Worm (Caenorhabditis elegans) whole organism, young adult: ENCODE measurements around the gene F42A10.5.

ENCODE experiments used
- D2030.7 ChIP-seq: fragments of 200-800 bp; sonication (Bioruptor generic); IDR thresholded peaks from 2 replicates; pipeline ENCODE4 v1.3.6; 2022; ENCODE audit warnings: missing genetic modification reagents, missing genetic modification characterization, missing compliant biosample characterization
- F23B12.7 ChIP-seq: sonication (generic microtip); optimal IDR thresholded peaks from 2 replicates; lab custom pipeline; 2017; ENCODE audit warnings: missing genetic modification characterization, mild to moderate bottlenecking, missing compliant biosample characterization, antibody characterized with exemption, moderate library complexity; ENCODE audit not compliant: insufficient read depth
- F39B2.1 ChIP-seq: fragments of 200-800 bp; sonication (Bioruptor generic); IDR thresholded peaks from 2 replicates; pipeline ENCODE4 v1.3.6; 2022; ENCODE audit warnings: missing genetic modification reagents, missing genetic modification characterization, missing compliant biosample characterization
- K12H6.12 ChIP-seq: fragments of 200-800 bp; sonication (Bioruptor generic); optimal IDR thresholded peaks from 2 replicates; lab custom pipeline; 2018; ENCODE audit warnings: mild to moderate bottlenecking, missing genetic modification characterization, missing compliant biosample characterization
- T07F8.4 ChIP-seq: sonication (generic microtip); optimal IDR thresholded peaks from 2 replicates; lab custom pipeline; 2016; ENCODE audit warnings: mild to moderate bottlenecking, missing genetic modification characterization, moderate library complexity, missing compliant biosample characterization
- ZK185.1 ChIP-seq: sonication (generic microtip); optimal IDR thresholded peaks from 2 replicates; lab custom pipeline; 2016; ENCODE audit warnings: mild to moderate bottlenecking, missing genetic modification characterization, missing compliant biosample characterization; ENCODE audit not compliant: poor library complexity, severe bottlenecking
- aptf-2 ChIP-seq: fragments of 200-800 bp; sonication (Bioruptor generic); conservative IDR thresholded peaks from 2 replicates; pipeline ENCODE4 v1.3.6; 2022; ENCODE audit warnings: missing genetic modification reagents, missing genetic modification characterization, missing compliant biosample characterization
- attf-5 ChIP-seq: fragments of 200-800 bp; sonication (Bioruptor generic); optimal IDR thresholded peaks from 2 replicates; lab custom pipeline; 2018; ENCODE audit warnings: mild to moderate bottlenecking, missing genetic modification characterization, missing compliant biosample characterization
- attf-6 ChIP-seq: fragments of 200-800 bp; sonication (Bioruptor generic); IDR thresholded peaks from 2 replicates; pipeline ENCODE4 v1.3.6; 2022; ENCODE audit warnings: missing genetic modification reagents, missing genetic modification characterization, missing compliant biosample characterization
- ccch-3 ChIP-seq: fragments of 200-800 bp; sonication (Bioruptor generic); optimal IDR thresholded peaks from 2 replicates; lab custom pipeline; 2018; ENCODE audit warnings: mild to moderate bottlenecking, missing genetic modification characterization, missing compliant biosample characterization
- cebp-2 ChIP-seq: fragments of 200-800 bp; sonication (Bioruptor generic); IDR thresholded peaks from 2 replicates; pipeline ENCODE4 v1.3.6; 2022; ENCODE audit warnings: missing genetic modification characterization, missing compliant biosample characterization
- dox-1 ChIP-seq: fragments of 200-800 bp; sonication (Bioruptor generic); IDR thresholded peaks from 2 replicates; pipeline ENCODE4 v1.3.6; 2022; ENCODE audit warnings: missing genetic modification reagents, missing genetic modification characterization, missing compliant biosample characterization
- dpff-1 ChIP-seq: sonication (generic microtip); optimal IDR thresholded peaks from 2 replicates; lab custom pipeline; 2017; ENCODE audit warnings: mild to moderate bottlenecking, missing genetic modification characterization, missing compliant biosample characterization
- him-1 ChIP-seq: sonication (generic microtip); optimal IDR thresholded peaks from 2 replicates; lab custom pipeline; 2016; ENCODE audit warnings: missing genotype, missing genetic modification reagents, missing genetic modification characterization, missing compliant biosample characterization
- hmg-1.2 ChIP-seq: fragments of 200-800 bp; sonication (Bioruptor generic); IDR thresholded peaks from 2 replicates; pipeline ENCODE4 v1.3.6; 2022; ENCODE audit warnings: missing genetic modification reagents, missing genetic modification characterization, missing compliant biosample characterization
- lag-1 ChIP-seq: fragments of 200-800 bp; sonication (Bioruptor generic); IDR thresholded peaks from 2 replicates; pipeline ENCODE4 v1.3.6; 2022; ENCODE audit warnings: missing genetic modification reagents, missing genetic modification characterization, missing compliant biosample characterization
- let-526 ChIP-seq: fragments of 200-800 bp; sonication (Bioruptor generic); IDR thresholded peaks from 2 replicates; pipeline ENCODE4 v1.3.6; 2022; ENCODE audit warnings: missing genetic modification reagents, missing genetic modification characterization, missing compliant biosample characterization
- let-607 ChIP-seq, 2 experiments: fragments of 200-800 bp in 1 of 2; sonication (Bioruptor generic) in 1 of 2; sonication (generic microtip) in 1 of 2; optimal IDR thresholded peaks; 2 replicates each; lab custom pipeline; 2016 to 2018; ENCODE audit warnings: mild to moderate bottlenecking in 2 of 2, missing compliant biosample characterization in 2 of 2, missing genetic modification characterization in 2 of 2, moderate library complexity in 2 of 2, missing genotype in 1 of 2
- lin-35 ChIP-seq, 3 experiments: fragments of 150-350 bp in 2 of 3; sonication (generic microtip) in 1 of 3; optimal IDR thresholded peaks; 2 replicates each; lab custom pipeline; 2014 to 2018; ENCODE audit warnings: missing biosample characterization in 3 of 3, missing genetic modification characterization in 3 of 3, missing genetic modification reagents in 3 of 3
- lin-40 ChIP-seq: sonication (generic microtip); optimal IDR thresholded peaks from 2 replicates; lab custom pipeline; 2016; ENCODE audit warnings: missing genetic modification characterization, mild to moderate bottlenecking, missing compliant biosample characterization, missing genotype, missing genetic modification reagents
- lin-54 ChIP-seq: fragments of 200-800 bp; sonication (Bioruptor generic); optimal IDR thresholded peaks from 2 replicates; lab custom pipeline; 2018; ENCODE audit warnings: mild to moderate bottlenecking, missing genetic modification characterization, missing compliant biosample characterization
- lsl-1 ChIP-seq: fragments of 200-800 bp; sonication (Bioruptor generic); optimal IDR thresholded peaks from 2 replicates; lab custom pipeline; 2018; ENCODE audit warnings: mild to moderate bottlenecking, missing genetic modification characterization, moderate library complexity, missing compliant biosample characterization
- madf-6 ChIP-seq: fragments of 200-800 bp; sonication (Bioruptor generic); IDR thresholded peaks from 2 replicates; pipeline ENCODE4 v1.3.6; 2022; ENCODE audit warnings: missing genetic modification reagents, missing genetic modification characterization, missing compliant biosample characterization
- mcd-1 ChIP-seq: fragments of 200-800 bp; sonication (Bioruptor generic); IDR thresholded peaks from 2 replicates; pipeline ENCODE4 v1.3.6; 2022; ENCODE audit warnings: missing genetic modification reagents, missing genetic modification characterization, missing compliant biosample characterization
- nfya-1 ChIP-seq: sonication (generic microtip); optimal IDR thresholded peaks from 2 replicates; lab custom pipeline; 2017; ENCODE audit warnings: antibody characterized with exemption, missing compliant biosample characterization, missing genetic modification characterization, borderline replicate concordance; ENCODE audit not compliant: insufficient read depth
- nhr-27 ChIP-seq: fragments of 200-800 bp; sonication (Bioruptor generic); optimal IDR thresholded peaks from 2 replicates; lab custom pipeline; 2018; ENCODE audit warnings: mild to moderate bottlenecking, missing genetic modification characterization, moderate library complexity, missing compliant biosample characterization
- nhr-90 ChIP-seq: sonication (generic microtip); optimal IDR thresholded peaks from 2 replicates; lab custom pipeline; 2016; ENCODE audit warnings: missing genotype, mild to moderate bottlenecking, missing genetic modification characterization, missing compliant biosample characterization
- pbrm-1 ChIP-seq: fragments of 200-800 bp; sonication (Bioruptor generic); IDR thresholded peaks from 2 replicates; pipeline ENCODE4 v1.3.6; 2022; ENCODE audit warnings: missing genetic modification reagents, missing genetic modification characterization, missing compliant biosample characterization
- sea-2 ChIP-seq: fragments of 200-800 bp; sonication (Bioruptor generic); IDR thresholded peaks from 2 replicates; pipeline ENCODE4 v1.3.6; 2022; ENCODE audit warnings: missing genetic modification characterization, missing compliant biosample characterization
- snpc-1.3 ChIP-seq: sonication (generic microtip); optimal IDR thresholded peaks from 2 replicates; lab custom pipeline; 2017; ENCODE audit warnings: missing genetic modification characterization, mild to moderate bottlenecking, missing compliant biosample characterization, antibody characterized with exemption, moderate library complexity, missing genotype, missing genetic modification reagents; ENCODE audit not compliant: insufficient read depth
- snpc-4 ChIP-seq, 5 experiments: fragments of 150-350 bp in 1 of 5; sonication (generic microtip) in 4 of 5; optimal IDR thresholded peaks; 2 replicates each; lab custom pipeline; 2014 to 2018; ENCODE audit warnings: missing genetic modification characterization in 5 of 5, missing biosample characterization in 3 of 5, antibody characterized with exemption in 2 of 5, mild to moderate bottlenecking in 2 of 5, missing compliant biosample characterization in 2 of 5, missing genotype in 2 of 5, moderate library complexity in 2 of 5, missing genetic modification reagents in 1 of 5
- somi-1 ChIP-seq: fragments of 200-800 bp; sonication (Bioruptor generic); optimal IDR thresholded peaks from 2 replicates; lab custom pipeline; 2018; ENCODE audit warnings: mild to moderate bottlenecking, missing genetic modification characterization, missing compliant biosample characterization
- tlf-1 ChIP-seq: fragments of 200-800 bp; sonication (Bioruptor generic); optimal IDR thresholded peaks from 2 replicates; lab custom pipeline; 2018; ENCODE audit warnings: mild to moderate bottlenecking, missing genetic modification characterization, missing compliant biosample characterization
- unc-62 ChIP-seq: fragments of 150-350 bp; optimal IDR thresholded peaks from 2 replicates; lab custom pipeline; 2014; ENCODE audit warnings: missing biosample characterization, missing genetic modification reagents, missing genetic modification characterization
- xnd-1 ChIP-seq: sonication (generic microtip); optimal IDR thresholded peaks from 2 replicates; lab custom pipeline; 2016; ENCODE audit warnings: missing genotype, missing genetic modification reagents, missing genetic modification characterization, missing compliant biosample characterization
- zfh-2 ChIP-seq: fragments of 200-800 bp; sonication (Bioruptor generic); conservative IDR thresholded peaks from 2 replicates; pipeline ENCODE4 v1.3.6; 2022; ENCODE audit warnings: missing genetic modification reagents, missing genetic modification characterization, missing compliant biosample characterization
- ztf-26 ChIP-seq: sonication (generic microtip); optimal IDR thresholded peaks from 2 replicates; lab custom pipeline; 2017; ENCODE audit warnings: missing genetic modification characterization, missing compliant biosample characterization
- ztf-3 ChIP-seq: fragments of 200-800 bp; sonication (Bioruptor generic); optimal IDR thresholded peaks from 2 replicates; lab custom pipeline; 2018; ENCODE audit warnings: mild to moderate bottlenecking, missing genetic modification characterization, missing compliant biosample characterization

The F42A10.5 gene

ce11 chrIII:6173020-6173597, at the start of gene F42A10.5, which contains the start of gene abcf-3 (continued):
- TF ChIP-seq aptf-2 (no peak), tlf-1 (peak; percentile 26), K12H6.12 (tag; lab: Kevin White, UChicago) (no peak), snpc-4 (GFP tag; optimal IDR thresholded peaks at IDR 0.05; lab: Kevin White, UChicago) (peak; percentile 20), snpc-4 (tag; optimal IDR thresholded peaks at IDR 0.05; lab: Kevin White, UChicago) (peak in 2 of 4 experiments; percentile 1 to 21), F23B12.7 (tag; lab: Kevin White, UChicago) (no peak), unc-62 (no peak), ztf-3 (GFP tag; lab: Kevin White, UChicago) (no peak), madf-6 (GFP tag; lab: Robert Waterston, UW) (peak; percentile 55; the same call in 1 of the 2 replicates), cebp-2 (no peak), ccch-3 (GFP tag; lab: Kevin White, UChicago) (no peak), mcd-1 (peak; percentile 66), attf-6 (GFP tag; lab: Robert Waterston, UW) (no peak), F39B2.1 (GFP tag; lab: Robert Waterston, UW) (no peak), nfya-1 (no peak), nhr-90 (no peak), attf-5 (GFP tag; lab: Kevin White, UChicago) (peak; percentile 33), pbrm-1 (GFP tag; lab: Robert Waterston, UW) (peak; percentile 41; the same call in 1 of the 2 replicates), dox-1 (GFP tag; lab: Robert Waterston, UW) (no peak), dpff-1 (no peak), him-1 (tag; lab: Kevin White, UChicago) (no peak), sea-2 (GFP tag; lab: Robert Waterston, UW) (no peak), snpc-1.3 (tag; lab: Kevin White, UChicago) (peak; percentile 67), D2030.7 (peak; percentile 41; the same call in 1 of the 2 replicates), nhr-27 (tag; lab: Kevin White, UChicago) (no peak), T07F8.4 (tag; lab: Kevin White, UChicago) (no peak), lsl-1 (peak; percentile 47), let-526 (no peak), lag-1 (no peak), let-607 (tag; optimal IDR thresholded peaks at IDR 0.05; lab: Kevin White, UChicago) (peak in 1 of 2 experiments; percentile 56), lin-40 (tag; lab: Kevin White, UChicago) (peak; percentile 52), ztf-26 (tag; lab: Kevin White, UChicago) (no peak), somi-1 (GFP tag; lab: Kevin White, UChicago) (no peak), ZK185.1 (tag; lab: Kevin White, UChicago) (no peak), zfh-2 (no peak), xnd-1 (tag; lab: Kevin White, UChicago) (peak; percentile 28)

ce11 chrIII:6221403-6221802, 48.1 kb upstream of the F42A10.5 start:
- TF ChIP-seq lin-54 (GFP tag; lab: Kevin White, UChicago) (no peak), lin-35 (GFP tag; optimal IDR thresholded peaks at IDR 0.05; lab: Kevin White, UChicago) (no peak), xnd-1 (tag; lab: Kevin White, UChicago) (no peak), hmg-1.2 (GFP tag; lab: Robert Waterston, UW) (peak; percentile 82), lsl-1 (no peak)
